Worm (Caenorhabditis elegans): ENCODE measurements around the gene Y62H9A.10.

- TF ChIP-seq madf-10 (tag; optimal IDR thresholded peaks at IDR 0.05), result no peak
- TF ChIP-seq lsl-1 (GFP tag; optimal IDR thresholded peaks at IDR 0.05), result no peak
- TF ChIP-seq pha-4 (tag; optimal IDR thresholded peaks at IDR 0.05), result no peak
- TF ChIP-seq egrh-3 (GFP tag; IDR thresholded peaks at IDR 0.05), result no peak
- TF ChIP-seq ceh-91 (GFP tag; IDR thresholded peaks at IDR 0.05), result no peak
- TF ChIP-seq lin-40 (tag; optimal IDR thresholded peaks at IDR 0.05), result no peak
- TF ChIP-seq lin-35 (GFP tag; optimal IDR thresholded peaks at IDR 0.05), result no peak
These were observed 6.6 kb upstream of the Y62H9A.10 start for ce11 chrX:11909168-11909567.

Measured in whole organism, young adult.